Worm (Caenorhabditis elegans) whole organism, L2 larva: ENCODE results near the gene cdr-6.

Source experiments
- R02D3.7 ChIP-seq: fragments of 150-350 bp; optimal IDR thresholded peaks from 2 replicates; lab custom pipeline; 2014; ENCODE audit warnings: missing biosample characterization, missing genetic modification characterization
- ceh-82 ChIP-seq: fragments of 150-350 bp; optimal IDR thresholded peaks from 2 replicates; lab custom pipeline; 2014; ENCODE audit warnings: missing biosample characterization, missing genetic modification characterization
- elt-1 ChIP-seq: fragments of 150-350 bp; optimal IDR thresholded peaks from 2 replicates; lab custom pipeline; 2014; ENCODE audit warnings: missing biosample characterization, missing genetic modification characterization
- lin-13 ChIP-seq: fragments of 150-350 bp; optimal IDR thresholded peaks from 2 replicates; lab custom pipeline; 2014; ENCODE audit warnings: missing biosample characterization, missing genetic modification reagents, missing genetic modification characterization
- lsy-2 ChIP-seq, 2 experiments: fragments of 150-350 bp in 1 of 2; sonication (generic microtip) in 1 of 2; optimal IDR thresholded peaks; 2 replicates each; lab custom pipeline; 2014 to 2017; ENCODE audit warnings: missing biosample characterization in 2 of 2, missing genetic modification characterization in 2 of 2
- nhr-23 ChIP-seq: fragments of 150-350 bp; optimal IDR thresholded peaks from 2 replicates; lab custom pipeline; 2014; ENCODE audit warnings: missing biosample characterization, missing genetic modification reagents, missing genetic modification characterization
- nhr-237 ChIP-seq: fragments of 150-350 bp; optimal IDR thresholded peaks from 2 replicates; lab custom pipeline; 2014; ENCODE audit warnings: missing biosample characterization, missing genetic modification characterization

DNA sequence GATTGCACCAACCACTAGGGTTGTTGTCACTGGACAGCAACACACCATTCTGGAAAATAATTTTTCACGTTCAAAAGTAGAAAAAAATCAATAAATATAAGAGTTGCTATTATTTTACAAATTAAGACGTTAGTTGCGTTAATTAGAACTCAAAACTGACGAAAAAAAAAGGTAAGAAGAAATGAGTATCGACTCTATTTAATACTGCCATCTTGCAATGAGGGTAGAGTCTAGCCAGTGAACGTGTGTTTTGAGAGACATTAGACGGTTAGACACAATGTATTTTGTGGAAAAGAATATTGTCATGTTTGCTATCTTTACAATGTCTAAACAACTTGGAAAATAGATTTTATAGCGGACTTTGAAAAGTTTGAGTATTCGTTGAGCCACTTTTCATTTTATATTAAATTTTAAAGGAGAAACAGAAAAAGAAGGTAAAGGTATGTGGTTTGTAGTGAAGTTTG is at the start of gene cdr-6:
- TF ChIP-seq lin-13 (GFP tag; lab: Kevin White, UChicago) (no peak), R02D3.7 (tag; lab: Kevin White, UChicago) (no peak), ceh-82 (tag; lab: Kevin White, UChicago) (no peak), nhr-237 (tag; lab: Kevin White, UChicago) (no peak), elt-1 (no peak), nhr-23 (no peak), lsy-2 (tag; optimal IDR thresholded peaks at IDR 0.05; lab: Kevin White, UChicago) (peak in 1 of 2 experiments; percentile 3)
